Fruit fly (Drosophila melanogaster) whole organism, embryonic: ENCODE data around the gene CG8135.
A peak's percentile ranks its signal among the peaks of the same experiment; 100 is the strongest.

Experiments
- Bgb ChIP-seq: fragments of 200-800 bp; sonication (Bioruptor generic); IDR thresholded peaks from 2 replicates; pipeline ENCODE4 v1.3.6; 2022; ENCODE audit warnings: missing biosample characterization, missing genetic modification characterization; ENCODE audit not compliant: partially characterized antibody
- Bteb2 ChIP-seq: fragments of 200-800 bp; sonication (Bioruptor generic); optimal IDR thresholded peaks from 2 replicates; lab custom pipeline; 2016; ENCODE audit warnings: missing biosample characterization, missing genetic modification characterization
- CG10979 ChIP-seq: fragments of 200-800 bp; sonication (Bioruptor generic); optimal IDR thresholded peaks from 2 replicates; lab custom pipeline; 2018; ENCODE audit warnings: missing biosample characterization, mild to moderate bottlenecking, missing genetic modification characterization, moderate library complexity
- CG11398 ChIP-seq: fragments of 200-800 bp; sonication (Bioruptor generic); optimal IDR thresholded peaks from 2 replicates; lab custom pipeline; 2016; ENCODE audit warnings: missing biosample characterization, missing genetic modification characterization
- CG12236 ChIP-seq: fragments of 200-800 bp; sonication (Bioruptor generic); optimal IDR thresholded peaks from 2 replicates; lab custom pipeline; 2016; ENCODE audit warnings: missing biosample characterization, missing genetic modification characterization
- CG13123 ChIP-seq: fragments of 200-800 bp; sonication (Bioruptor generic); optimal IDR thresholded peaks from 2 replicates; lab custom pipeline; 2016; ENCODE audit warnings: missing biosample characterization, missing genetic modification characterization
- CG13624 ChIP-seq: fragments of 200-800 bp; sonication (Bioruptor generic); optimal IDR thresholded peaks from 2 replicates; lab custom pipeline; 2016; ENCODE audit warnings: missing biosample characterization, missing genetic modification characterization
- CG14014 ChIP-seq: fragments of 200-800 bp; sonication (Bioruptor generic); IDR thresholded peaks from 2 replicates; pipeline ENCODE4 v1.3.6; 2022; ENCODE audit warnings: missing biosample characterization, missing genetic modification characterization
- CG14441 ChIP-seq: fragments of 200-800 bp; sonication (Bioruptor generic); IDR thresholded peaks from 2 replicates; pipeline ENCODE4 v1.3.6; 2022; ENCODE audit warnings: missing biosample characterization, missing genetic modification characterization
- CG18262 ChIP-seq: fragments of 200-800 bp; optimal IDR thresholded peaks from 3 replicates; lab custom pipeline; 2019; ENCODE audit warnings: missing biosample characterization, mild to moderate bottlenecking, missing genetic modification characterization, moderate library complexity
- CG32772 ChIP-seq: fragments of 200-800 bp; sonication (Bioruptor generic); IDR thresholded peaks from 2 replicates; pipeline ENCODE4 v1.3.6; 2022; ENCODE audit warnings: missing biosample characterization, missing genetic modification characterization
- CG4328 ChIP-seq: fragments of 200-800 bp; sonication (Bioruptor generic); optimal IDR thresholded peaks from 3 replicates; lab custom pipeline; 2017; ENCODE audit warnings: missing biosample characterization, missing genetic modification reagents, missing genetic modification characterization
- CG4360 ChIP-seq: fragments of 200-800 bp; sonication (Bioruptor generic); IDR thresholded peaks from 2 replicates; pipeline ENCODE4 v1.3.6; 2022; ENCODE audit warnings: missing biosample characterization, missing genetic modification characterization
- CG6689 ChIP-seq: fragments of 200-800 bp; sonication (Bioruptor generic); IDR thresholded peaks from 2 replicates; pipeline ENCODE4 v1.3.6; 2022; ENCODE audit warnings: missing biosample characterization, missing genetic modification characterization
- CG6854 ChIP-seq: fragments of 200-800 bp; sonication (Bioruptor generic); optimal IDR thresholded peaks from 3 replicates; lab custom pipeline; 2017; ENCODE audit warnings: missing biosample characterization, mild to moderate bottlenecking, missing genetic modification characterization
- CG7963 ChIP-seq: fragments of 200-800 bp; sonication (Bioruptor generic); IDR thresholded peaks from 3 replicates; pipeline ENCODE4 v1.3.6; 2022; ENCODE audit warnings: missing biosample characterization, missing genetic modification characterization; ENCODE audit not compliant: partially characterized antibody
- CG8281 ChIP-seq: fragments of 200-800 bp; sonication (Bioruptor generic); optimal IDR thresholded peaks from 2 replicates; lab custom pipeline; 2018; ENCODE audit warnings: missing biosample characterization, mild to moderate bottlenecking, missing genetic modification characterization, moderate library complexity
- CrebB ChIP-seq: fragments of 200-800 bp; sonication (Bioruptor generic); optimal IDR thresholded peaks from 3 replicates; lab custom pipeline; 2018; ENCODE audit warnings: missing biosample characterization, mild to moderate bottlenecking, missing genetic modification characterization
- Dref ChIP-seq: fragments of 200-800 bp; sonication (Bioruptor generic); IDR thresholded peaks from 2 replicates; pipeline ENCODE4 v1.3.6; 2022; ENCODE audit warnings: missing biosample characterization, missing genetic modification characterization
- Fer2 ChIP-seq: fragments of 200-800 bp; sonication (Bioruptor generic); optimal IDR thresholded peaks from 2 replicates; lab custom pipeline; 2018; ENCODE audit warnings: missing biosample characterization, mild to moderate bottlenecking, missing genetic modification characterization, moderate library complexity
- Hsf ChIP-seq: fragments of 200-800 bp; sonication (Bioruptor generic); optimal IDR thresholded peaks from 3 replicates; lab custom pipeline; 2016; ENCODE audit warnings: missing biosample characterization, missing genetic modification characterization
- Kr ChIP-seq: fragments of 200-800 bp; sonication (Bioruptor generic); optimal IDR thresholded peaks from 2 replicates; lab custom pipeline; 2017; ENCODE audit warnings: missing biosample characterization, mild to moderate bottlenecking, missing genetic modification characterization
- Nf-YC ChIP-seq: fragments of 200-800 bp; optimal IDR thresholded peaks from 3 replicates; lab custom pipeline; 2019; ENCODE audit warnings: missing biosample characterization, mild to moderate bottlenecking, missing genetic modification characterization, moderate library complexity
- Rx ChIP-seq: fragments of 200-800 bp; sonication (Bioruptor generic); IDR thresholded peaks from 2 replicates; pipeline ENCODE4 v1.3.6; 2022; ENCODE audit warnings: missing biosample characterization, missing genetic modification characterization
- Side ChIP-seq: fragments of 200-800 bp; sonication (Bioruptor generic); optimal IDR thresholded peaks from 2 replicates; lab custom pipeline; 2016; ENCODE audit warnings: missing biosample characterization, missing genetic modification characterization
- Sry-β ChIP-seq: fragments of 200-800 bp; sonication (Bioruptor generic); optimal IDR thresholded peaks from 2 replicates; lab custom pipeline; 2018; ENCODE audit warnings: missing biosample characterization, mild to moderate bottlenecking, missing genetic modification characterization, moderate library complexity
- Stat92E ChIP-seq, 3 experiments: fragments of >200 bp in 2 of 3; fragments of 200-800 bp in 1 of 3; sonication (Bioruptor generic) in 1 of 3; optimal IDR thresholded peaks; 2 replicates each; lab custom pipeline; 2017 to 2019; ENCODE audit warnings: missing biosample characterization in 3 of 3, missing genetic modification characterization in 3 of 3, mild to moderate bottlenecking in 1 of 3, moderate library complexity in 1 of 3
- abd-A ChIP-seq: fragments of 200-800 bp; sonication (Bioruptor generic); optimal IDR thresholded peaks from 3 replicates; lab custom pipeline; 2019; ENCODE audit warnings: missing biosample characterization, mild to moderate bottlenecking, missing genetic modification characterization, moderate library complexity
- ac ChIP-seq: fragments of 200-800 bp; sonication (Bioruptor generic); optimal IDR thresholded peaks from 3 replicates; lab custom pipeline; 2017; ENCODE audit warnings: missing biosample characterization, mild to moderate bottlenecking, missing genetic modification characterization
- chinmo ChIP-seq: fragments of 200-800 bp; sonication (Bioruptor generic); IDR thresholded peaks from 4 replicates; pipeline ENCODE4 v1.3.6; 2022; ENCODE audit warnings: missing biosample characterization, missing genetic modification characterization; ENCODE audit not compliant: partially characterized antibody
- crc ChIP-seq: fragments of 200-800 bp; sonication (Bioruptor generic); optimal IDR thresholded peaks from 2 replicates; lab custom pipeline; 2016; ENCODE audit warnings: missing biosample characterization, missing genetic modification characterization
- dimm ChIP-seq: fragments of 200-800 bp; sonication (Bioruptor generic); IDR thresholded peaks from 2 replicates; pipeline ENCODE4 v1.3.6; 2022; ENCODE audit warnings: missing biosample characterization, missing genetic modification characterization
- exex ChIP-seq: fragments of 200-800 bp; sonication (Bioruptor generic); optimal IDR thresholded peaks from 4 replicates; lab custom pipeline; 2018; ENCODE audit warnings: missing biosample characterization, mild to moderate bottlenecking, missing genetic modification characterization, moderate library complexity
- fd3F ChIP-seq: fragments of 200-800 bp; sonication (Bioruptor generic); optimal IDR thresholded peaks from 2 replicates; lab custom pipeline; 2018; ENCODE audit warnings: missing biosample characterization, mild to moderate bottlenecking, missing genetic modification characterization, moderate library complexity
- gcm ChIP-seq: fragments of 200-800 bp; sonication (Bioruptor generic); optimal IDR thresholded peaks from 2 replicates; lab custom pipeline; 2019; ENCODE audit warnings: missing biosample characterization, mild to moderate bottlenecking, missing genetic modification characterization, moderate library complexity
- grau ChIP-seq: fragments of 200-800 bp; optimal IDR thresholded peaks from 3 replicates; lab custom pipeline; 2019; ENCODE audit warnings: missing biosample characterization, mild to moderate bottlenecking, missing genetic modification characterization, moderate library complexity
- h ChIP-seq: fragments of >200 bp; optimal IDR thresholded peaks from 2 replicates; lab custom pipeline; 2017
- ham ChIP-seq: fragments of 200-800 bp; sonication (Bioruptor generic); IDR thresholded peaks from 2 replicates; pipeline ENCODE4 v1.3.6; 2022; ENCODE audit warnings: missing biosample characterization, missing genetic modification characterization
- her ChIP-seq: fragments of 200-800 bp; sonication (Bioruptor generic); optimal IDR thresholded peaks from 2 replicates; lab custom pipeline; 2016; ENCODE audit warnings: missing biosample characterization, missing genetic modification characterization
- lov ChIP-seq, 2 experiments: fragments of 200-800 bp in 1 of 2; fragments of >200 bp in 1 of 2; sonication (Bioruptor generic) in 1 of 2; IDR thresholded peaks in 1 of 2; optimal IDR thresholded peaks in 1 of 2; 2 replicates in 1 of 2; 3 replicates in 1 of 2; pipeline versions ENCODE4 v1.3.6 to Lab custom; 2017 to 2022; ENCODE audit warnings: missing biosample characterization in 1 of 2, missing genetic modification characterization in 1 of 2
- mirr ChIP-seq: fragments of 200-800 bp; sonication (Bioruptor generic); optimal IDR thresholded peaks from 3 replicates; lab custom pipeline; 2018; ENCODE audit warnings: missing biosample characterization, mild to moderate bottlenecking, missing genetic modification characterization
- nau ChIP-seq: fragments of 200-800 bp; sonication (Bioruptor generic); optimal IDR thresholded peaks from 3 replicates; lab custom pipeline; 2017; ENCODE audit warnings: missing biosample characterization, mild to moderate bottlenecking, missing genetic modification characterization, missing genetic modification reagents
- odd ChIP-seq: fragments of 200-800 bp; sonication (Bioruptor generic); optimal IDR thresholded peaks from 2 replicates; lab custom pipeline; 2017; ENCODE audit warnings: missing biosample characterization, mild to moderate bottlenecking, missing genetic modification characterization
- otp ChIP-seq: fragments of 200-800 bp; sonication (Bioruptor generic); IDR thresholded peaks from 3 replicates; pipeline ENCODE4, ENCODE4 v1.3.6; 2022; ENCODE audit warnings: missing biosample characterization, missing genetic modification characterization
- prd ChIP-seq, 3 experiments: fragments of >200 bp in 2 of 3; fragments of 200-800 bp in 1 of 3; sonication (Bioruptor generic) in 1 of 3; optimal IDR thresholded peaks in 2 of 3; IDR thresholded peaks in 1 of 3; 2 replicates in 2 of 3; 3 replicates in 1 of 3; pipeline versions ENCODE4 v1.3.6 to Lab custom; 2017 to 2022; ENCODE audit warnings: missing biosample characterization in 1 of 3, missing genetic modification characterization in 1 of 3
- rib ChIP-seq: fragments of 200-800 bp; sonication (Bioruptor generic); IDR thresholded peaks from 2 replicates; pipeline ENCODE4 v1.3.6; 2022; ENCODE audit warnings: missing biosample characterization, missing genetic modification characterization
- sc ChIP-seq, 3 experiments: fragments of >200 bp in 2 of 3; fragments of 200-800 bp in 1 of 3; sonication (Bioruptor generic) in 1 of 3; optimal IDR thresholded peaks; 2 replicates in 2 of 3; 3 replicates in 1 of 3; lab custom pipeline; 2017; ENCODE audit warnings: mild to moderate bottlenecking in 1 of 3, missing biosample characterization in 1 of 3, missing genetic modification characterization in 1 of 3, missing genetic modification reagents in 1 of 3
- sens-2 ChIP-seq: fragments of 200-800 bp; sonication (Bioruptor generic); IDR thresholded peaks from 2 replicates; pipeline ENCODE4 v1.3.6; 2022; ENCODE audit warnings: missing biosample characterization, missing genetic modification characterization
- sima ChIP-seq: fragments of 200-800 bp; sonication (Bioruptor generic); optimal IDR thresholded peaks from 2 replicates; lab custom pipeline; 2016; ENCODE audit warnings: missing biosample characterization, missing genetic modification characterization
- yki ChIP-seq: fragments of >200 bp; optimal IDR thresholded peaks from 3 replicates; lab custom pipeline; 2018

Gene CG8135

dm6 chr3R:9370413-9370812, 33.8 kb upstream of the CG8135 start (continued):
- TF ChIP-seq her, result no peak
- no peak for TF ChIP-seq CG13123 (GFP tag; lab: Kevin White, UChicago)
- TF ChIP-seq otp (GFP tag; lab: Robert Waterston, UW), result no peak
- no peak for TF ChIP-seq rib
- TF ChIP-seq CG13624 (GFP tag; lab: Kevin White, UChicago), result peak; percentile 53
- no peak for TF ChIP-seq CG10979 (tag; lab: Kevin White, UChicago)
- no peak for TF ChIP-seq CG12236 (GFP tag; lab: Kevin White, UChicago)
- TF ChIP-seq CG18262 (tag; lab: Kevin White, UChicago), result peak; percentile 31
- TF ChIP-seq Bgb (GFP tag; lab: Robert Waterston, UW), result no peak
- no peak for TF ChIP-seq sima (GFP tag; lab: Kevin White, UChicago)
- TF ChIP-seq Bteb2 (GFP tag; lab: Kevin White, UChicago), result peak; percentile 61
- TF ChIP-seq Fer2 (tag; lab: Kevin White, UChicago), result no peak
- peak; percentile 65 for TF ChIP-seq fd3F (GFP tag; lab: Kevin White, UChicago)
- TF ChIP-seq Kr (GFP tag; lab: Kevin White, UChicago), result no peak
- TF ChIP-seq lov (optimal IDR thresholded peaks at IDR 0.05; lab: Kevin White, UChicago), result no peak
- TF ChIP-seq lov (GFP tag; IDR thresholded peaks at IDR 0.05; lab: Robert Waterston, UW), result no peak
- peak; percentile 74 for TF ChIP-seq grau (tag; lab: Kevin White, UChicago)
- no peak for TF ChIP-seq Rx (GFP tag; lab: Robert Waterston, UW)
- TF ChIP-seq abd-A (tag; lab: Kevin White, UChicago), result no peak
- no peak for TF ChIP-seq h
- TF ChIP-seq CrebB (tag; lab: Kevin White, UChicago), result no peak
- TF ChIP-seq Side, result no peak
- peak; percentile 31 for TF ChIP-seq odd (GFP tag; lab: Kevin White, UChicago)
- TF ChIP-seq yki (lab: Kevin White, UChicago), result no peak
- TF ChIP-seq CG14014 (GFP tag; lab: Robert Waterston, UW), result peak; percentile 46; the same call in 1 of the 2 replicates
- peak; percentile 34 for TF ChIP-seq Hsf (GFP tag; lab: Kevin White, UChicago)
- TF ChIP-seq exex, result no peak
- no peak for TF ChIP-seq ac (GFP tag; lab: Kevin White, UChicago)
- TF ChIP-seq CG32772 (GFP tag; lab: Robert Waterston, UW), result peak; percentile 44; the same call in 1 of the 2 replicates
- no peak for TF ChIP-seq nau
- no peak for TF ChIP-seq Dref
- TF ChIP-seq CG7963 (GFP tag; lab: Robert Waterston, UW), result no peak
- no peak for TF ChIP-seq prd (optimal IDR thresholded peaks at IDR 0.05; lab: Kevin White, UChicago)
- peak; percentile 64; the same call in 2 of the 3 replicates for TF ChIP-seq prd (GFP tag; IDR thresholded peaks at IDR 0.05; lab: Robert Waterston, UW)
- TF ChIP-seq CG11398 (GFP tag; lab: Kevin White, UChicago), result no peak
- TF ChIP-seq CG14441 (GFP tag; lab: Robert Waterston, UW), result peak; percentile 68
- TF ChIP-seq CG8281 (tag; lab: Kevin White, UChicago), result no peak
- TF ChIP-seq mirr, result no peak
- TF ChIP-seq chinmo (GFP tag; lab: Robert Waterston, UW), result 0 out of 4 replicates have a peak, but pooled peaks have one; percentile 29
- TF ChIP-seq CG6854 (GFP tag; lab: Kevin White, UChicago), result peak; percentile 22
- TF ChIP-seq sens-2 (GFP tag; lab: Robert Waterston, UW), result no peak
- TF ChIP-seq Stat92E (GFP tag; optimal IDR thresholded peaks at IDR 0.05; lab: Kevin White, UChicago), result no peak
- no peak for TF ChIP-seq CG4360 (GFP tag; lab: Robert Waterston, UW)
- no peak for TF ChIP-seq ham (GFP tag; lab: Robert Waterston, UW)
- no peak for TF ChIP-seq gcm (GFP tag; lab: Kevin White, UChicago)
- TF ChIP-seq CG6689, result peak; percentile 54; the same call in 1 of the 2 replicates
- no peak for TF ChIP-seq dimm (GFP tag; lab: Robert Waterston, UW)
- peak; percentile 57 for TF ChIP-seq Nf-YC (tag; lab: Kevin White, UChicago)
- no peak for TF ChIP-seq Sry-β
- TF ChIP-seq sc (optimal IDR thresholded peaks at IDR 0.05; lab: Kevin White, UChicago), result no peak
- TF ChIP-seq sc (GFP tag; optimal IDR thresholded peaks at IDR 0.05; lab: Kevin White, UChicago), result no peak
- TF ChIP-seq CG4328 (GFP tag; lab: Kevin White, UChicago), result no peak
- TF ChIP-seq crc (GFP tag; lab: Kevin White, UChicago), result peak; percentile 17
